Fruit fly (Drosophila melanogaster) whole organism, wandering third instar larva: ENCODE results near the gene RanBP3.

ENCODE experiments used
- Dfd ChIP-seq: fragments of >200 bp; optimal IDR thresholded peaks from 2 replicates; lab custom pipeline; 2017; ENCODE audit warnings: missing biosample characterization, missing genetic modification characterization
- GATAd ChIP-seq: sonication (Bioruptor generic); optimal IDR thresholded peaks from 2 replicates; lab custom pipeline; 2016; ENCODE audit warnings: missing biosample characterization, missing genetic modification characterization
- HLH106 ChIP-seq: fragments of 200-800 bp; optimal IDR thresholded peaks from 3 replicates; lab custom pipeline; 2019; ENCODE audit warnings: missing biosample characterization, mild to moderate bottlenecking, missing genetic modification characterization, moderate library complexity
- Myc ChIP-seq: fragments of >200 bp; optimal IDR thresholded peaks from 2 replicates; lab custom pipeline; 2017
- br ChIP-seq: fragments of 200-800 bp; sonication (Bioruptor generic); optimal IDR thresholded peaks from 2 replicates; lab custom pipeline; 2016; ENCODE audit warnings: missing biosample characterization, missing genetic modification characterization
- dl ChIP-seq, 2 experiments: fragments of 175-275, 200-275 bp in 1 of 2; fragments of 200-275 bp in 1 of 2; sonication (Bioruptor generic); optimal IDR thresholded peaks; lab custom pipeline; 2018; ENCODE audit warnings: mild to moderate bottlenecking in 2 of 2, missing biosample characterization in 2 of 2, missing genetic modification characterization in 2 of 2, moderate library complexity in 2 of 2; ENCODE audit not compliant: partially characterized antibody in 2 of 2, insufficient read depth in 1 of 2
- h ChIP-seq: fragments of 200-800 bp; sonication (Bioruptor generic); optimal IDR thresholded peaks from 3 replicates; lab custom pipeline; 2016; ENCODE audit warnings: missing biosample characterization, mild to moderate bottlenecking, missing genetic modification characterization
- jim ChIP-seq: fragments of 175-275, 200-325 bp; sonication (Bioruptor generic); optimal IDR thresholded peaks from 2 replicates; lab custom pipeline; 2016; ENCODE audit warnings: missing biosample characterization, mild to moderate bottlenecking, missing genetic modification characterization
- lola ChIP-seq: fragments of >200 bp; optimal IDR thresholded peaks from 2 replicates; lab custom pipeline; 2017; ENCODE audit warnings: missing biosample characterization, missing genetic modification characterization
- pan ChIP-seq: fragments of >200 bp; optimal IDR thresholded peaks from 2 replicates; lab custom pipeline; 2017
- psq ChIP-seq: fragments of 200-800 bp; sonication (Bioruptor generic); optimal IDR thresholded peaks from 3 replicates; lab custom pipeline; 2017; ENCODE audit warnings: missing biosample characterization, mild to moderate bottlenecking, missing genetic modification characterization, moderate library complexity
- sv ChIP-seq: fragments of 200-800 bp; sonication (Bioruptor generic); optimal IDR thresholded peaks from 3 replicates; lab custom pipeline; 2016; ENCODE audit warnings: missing biosample characterization, missing genetic modification characterization

DNA sequence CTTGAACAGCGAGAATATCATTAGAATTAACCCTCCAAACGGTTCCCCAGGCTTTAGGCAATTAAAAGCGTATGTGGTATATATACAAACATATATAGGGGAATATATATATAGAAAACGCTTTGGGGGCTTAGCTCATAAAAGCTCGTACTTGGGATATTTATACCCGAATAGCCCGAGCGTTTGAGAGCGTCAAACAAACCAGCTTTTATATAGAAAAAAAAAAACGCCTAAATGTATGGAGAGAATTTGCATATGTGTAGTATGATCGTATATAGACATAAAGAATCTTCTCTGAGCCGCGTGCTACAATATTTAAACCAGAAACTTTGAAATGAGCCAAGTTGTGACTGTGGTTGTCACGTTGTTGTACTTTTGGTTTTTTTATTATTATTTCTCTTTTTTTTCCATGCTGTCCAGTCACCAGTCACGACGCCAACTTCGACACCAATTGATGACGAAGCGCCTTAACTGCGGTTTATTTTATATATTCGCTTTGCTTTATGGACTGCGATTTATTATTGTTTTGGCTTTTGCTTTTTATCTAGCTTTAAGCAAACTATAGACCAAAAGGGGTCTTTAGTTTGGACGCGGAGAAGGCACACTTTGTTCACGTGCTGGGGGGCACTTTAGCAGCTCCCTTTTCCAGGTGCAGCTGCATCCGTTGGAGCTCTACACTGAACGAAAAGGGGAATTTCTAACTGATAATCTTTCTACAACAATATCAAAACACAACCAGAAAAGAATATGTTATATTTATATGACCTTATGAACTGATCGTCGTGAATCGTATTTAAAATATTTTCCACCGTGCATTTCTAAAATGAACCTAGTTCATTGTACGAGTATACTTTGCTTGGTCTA lies 34.4 kb upstream of the RanBP3 start:
- TF ChIP-seq pan (lab: Kevin White, UChicago) = no peak
- TF ChIP-seq dl (GFP tag; optimal IDR thresholded peaks at IDR 0.05; lab: Kevin White, UChicago; ENCODE audit: insufficient read depth in 1 of 2, partially characterized antibody in 2 of 2) = no peak
- no peak for TF ChIP-seq lola (GFP tag; lab: Kevin White, UChicago)
- TF ChIP-seq psq (GFP tag; lab: Kevin White, UChicago) = no peak
- no peak for TF ChIP-seq Dfd (GFP tag; lab: Kevin White, UChicago)
- no peak for TF ChIP-seq jim (GFP tag; lab: Kevin White, UChicago)
- no peak for TF ChIP-seq GATAd (GFP tag; lab: Kevin White, UChicago)
- no peak for TF ChIP-seq Myc
- TF ChIP-seq sv = no peak
- TF ChIP-seq HLH106 (tag; lab: Kevin White, UChicago) = no peak
- no peak for TF ChIP-seq br (GFP tag; lab: Kevin White, UChicago)
- no peak for TF ChIP-seq h (GFP tag; lab: Kevin White, UChicago)
